Worm (Caenorhabditis elegans) whole organism, mixed stage, embryonic: Measurements from ENCODE around the gene R52.4.
A peak's percentile ranks its signal among the peaks of the same experiment; 100 is the strongest.

Experiments used
- bed-3 ChIP-seq: fragments of 200-800 bp; sonication (Bioruptor generic); optimal IDR thresholded peaks from 3 replicates; lab custom pipeline; 2018; ENCODE audit warnings: mild to moderate bottlenecking, missing genetic modification characterization, moderate library complexity, missing compliant biosample characterization
- blmp-1 ChIP-seq: fragments of 150-350 bp; optimal IDR thresholded peaks from 2 replicates; lab custom pipeline; 2014; ENCODE audit warnings: missing biosample characterization, missing genetic modification characterization
- ceh-39 ChIP-seq: fragments of 150-350 bp; optimal IDR thresholded peaks from 2 replicates; lab custom pipeline; 2014; ENCODE audit warnings: missing biosample characterization, missing genetic modification characterization
- ceh-43 ChIP-seq: fragments of 200-800 bp; sonication (Bioruptor generic); optimal IDR thresholded peaks from 2 replicates; lab custom pipeline; 2018; ENCODE audit warnings: mild to moderate bottlenecking, missing genetic modification characterization, moderate library complexity, missing compliant biosample characterization
- ceh-83 ChIP-seq: fragments of 200-800 bp; sonication (Bioruptor generic); optimal IDR thresholded peaks from 2 replicates; lab custom pipeline; 2018; ENCODE audit warnings: mild to moderate bottlenecking, missing genetic modification characterization, missing compliant biosample characterization
- ces-1 ChIP-seq: fragments of 150-350 bp; optimal IDR thresholded peaks from 2 replicates; lab custom pipeline; 2014; ENCODE audit warnings: missing biosample characterization, missing genetic modification reagents, missing genetic modification characterization
- drap-1 ChIP-seq: fragments of 200-800 bp; sonication (Bioruptor generic); optimal IDR thresholded peaks from 3 replicates; lab custom pipeline; 2018; ENCODE audit warnings: mild to moderate bottlenecking, missing genetic modification characterization, missing compliant biosample characterization
- elt-1 ChIP-seq: sonication (generic microtip); optimal IDR thresholded peaks from 2 replicates; lab custom pipeline; 2017; ENCODE audit warnings: missing genetic modification characterization, mild to moderate bottlenecking, missing compliant biosample characterization, antibody characterized with exemption, moderate library complexity, borderline replicate concordance; ENCODE audit not compliant: insufficient read depth
- elt-3 ChIP-seq: fragments of 150-350 bp; optimal IDR thresholded peaks from 2 replicates; lab custom pipeline; 2014; ENCODE audit warnings: missing biosample characterization, missing genetic modification characterization
- flh-1 ChIP-seq: fragments of 200-800 bp; sonication (Bioruptor generic); optimal IDR thresholded peaks from 2 replicates; lab custom pipeline; 2018; ENCODE audit warnings: mild to moderate bottlenecking, missing genetic modification characterization, moderate library complexity, missing compliant biosample characterization
- hlh-1 ChIP-seq: fragments of 150-350 bp; optimal IDR thresholded peaks from 2 replicates; lab custom pipeline; 2014; ENCODE audit warnings: missing biosample characterization, missing genetic modification reagents, missing genetic modification characterization
- lin-13 ChIP-seq: fragments of 150-350 bp; optimal IDR thresholded peaks from 2 replicates; lab custom pipeline; 2014; ENCODE audit warnings: missing biosample characterization, missing genetic modification characterization
- lin-32 ChIP-seq: fragments of 200-800 bp; sonication (Bioruptor generic); optimal IDR thresholded peaks from 2 replicates; lab custom pipeline; 2018; ENCODE audit warnings: mild to moderate bottlenecking, missing genetic modification characterization, missing compliant biosample characterization
- lsy-2 ChIP-seq: fragments of 150-350 bp; optimal IDR thresholded peaks from 2 replicates; lab custom pipeline; 2014; ENCODE audit warnings: missing biosample characterization, missing genetic modification characterization
- mab-5 ChIP-seq: fragments of 150-350 bp; optimal IDR thresholded peaks from 2 replicates; lab custom pipeline; 2014; ENCODE audit warnings: missing biosample characterization, missing genetic modification characterization
- mep-1 ChIP-seq: fragments of 150-350 bp; optimal IDR thresholded peaks from 2 replicates; lab custom pipeline; 2017; ENCODE audit warnings: missing biosample characterization, missing genetic modification reagents, missing genetic modification characterization, inconsistent platforms
- nhr-12 ChIP-seq: fragments of 150-350 bp; optimal IDR thresholded peaks from 2 replicates; lab custom pipeline; 2014; ENCODE audit warnings: missing biosample characterization, missing genetic modification characterization
- nhr-2 ChIP-seq: fragments of 150-350 bp; optimal IDR thresholded peaks from 2 replicates; lab custom pipeline; 2014; ENCODE audit warnings: missing biosample characterization, missing genetic modification characterization
- nhr-28 ChIP-seq: fragments of 150-350 bp; optimal IDR thresholded peaks from 2 replicates; lab custom pipeline; 2014; ENCODE audit warnings: missing biosample characterization, missing genetic modification characterization
- pha-4 ChIP-seq: fragments of 150-350 bp; optimal IDR thresholded peaks from 2 replicates; lab custom pipeline; 2018; ENCODE audit warnings: missing biosample characterization, missing genetic modification reagents, missing genetic modification characterization
- snpc-4 ChIP-seq: fragments of 150-350 bp; optimal IDR thresholded peaks from 2 replicates; lab custom pipeline; 2014; ENCODE audit warnings: missing biosample characterization, missing genetic modification characterization
- tbx-8 ChIP-seq: fragments of 200-800 bp; sonication (Bioruptor generic); optimal IDR thresholded peaks from 2 replicates; lab custom pipeline; 2018; ENCODE audit warnings: mild to moderate bottlenecking, missing genetic modification characterization, moderate library complexity, missing compliant biosample characterization
- unc-39 ChIP-seq: fragments of 150-350 bp; optimal IDR thresholded peaks from 2 replicates; lab custom pipeline; 2014; ENCODE audit warnings: missing biosample characterization, missing genetic modification characterization
- unc-62 ChIP-seq: fragments of 150-350 bp; optimal IDR thresholded peaks from 2 replicates; lab custom pipeline; 2014; ENCODE audit warnings: missing biosample characterization, missing genetic modification reagents, missing genetic modification characterization
- ztf-11 ChIP-seq: fragments of 150-350 bp; optimal IDR thresholded peaks from 2 replicates; lab custom pipeline; 2014; ENCODE audit warnings: missing biosample characterization, missing genetic modification characterization

R52.4 gene

ce11 chrII:2064497-2064896 lies 43.7 kb downstream of the R52.4 start, which contains the start of gene fbxb-6:
TSS of gene fbxb-6 (plus strand) at chrII:2064797.
- TF ChIP-seq drap-1 (GFP tag; lab: Kevin White, UChicago), result no peak
- TF ChIP-seq snpc-4 (tag; lab: Kevin White, UChicago), result no peak

ce11 chrII:2063989-2064388 lies 44.2 kb downstream of the R52.4 start, which contains the start of gene F07E5.13:
TSS of gene F07E5.13 (minus strand) at chrII:2064089.
- TF ChIP-seq elt-3, result no peak
- no peak for TF ChIP-seq nhr-12 (tag; lab: Kevin White, UChicago)
- no peak for TF ChIP-seq ceh-43 (GFP tag; lab: Kevin White, UChicago)
- no peak for TF ChIP-seq hlh-1 (tag; lab: Kevin White, UChicago)
- no peak for TF ChIP-seq nhr-28 (tag; lab: Kevin White, UChicago)
- TF ChIP-seq ces-1, result no peak
- no peak for TF ChIP-seq lin-32 (GFP tag; lab: Kevin White, UChicago)
- no peak for TF ChIP-seq nhr-2 (tag; lab: Kevin White, UChicago)
- TF ChIP-seq mep-1, result no peak
- TF ChIP-seq blmp-1 (tag; lab: Kevin White, UChicago), result no peak
- TF ChIP-seq lin-13 (tag; lab: Kevin White, UChicago), result no peak
- no peak for TF ChIP-seq pha-4 (tag; lab: Kevin White, UChicago)
- no peak for TF ChIP-seq lsy-2
- TF ChIP-seq elt-1, result no peak
- no peak for TF ChIP-seq bed-3
- TF ChIP-seq ceh-83 (GFP tag; lab: Kevin White, UChicago), result no peak
- TF ChIP-seq ztf-11 (tag; lab: Kevin White, UChicago), result no peak
- TF ChIP-seq mab-5 (tag; lab: Kevin White, UChicago), result no peak
- no peak for TF ChIP-seq unc-39 (tag; lab: Kevin White, UChicago)
- TF ChIP-seq unc-62 (GFP tag; lab: Kevin White, UChicago), result no peak

- TF ChIP-seq lin-32 (GFP tag; lab: Kevin White, UChicago) (no peak), flh-1 (GFP tag; lab: Kevin White, UChicago) (no peak), lsy-2 (peak; percentile 94), mep-1 (peak; percentile 37), lin-13 (tag; lab: Kevin White, UChicago) (peak; percentile 62), ces-1 (peak; percentile 41), tbx-8 (GFP tag; lab: Kevin White, UChicago) (no peak), nhr-28 (tag; lab: Kevin White, UChicago) (no peak), ceh-39 (tag; lab: Kevin White, UChicago) (no peak)
- TF ChIP-seq, all 35 proteins: peak for 4
Measured at ce11 chrII:2058985-2059384, 49.2 kb downstream of the R52.4 start, which contains the start of gene F07E5.5. TSS of gene F07E5.5 (minus strand) at chrII:2059070.
